Fruit fly (Drosophila melanogaster) whole organism, embryonic: ENCODE data around the gene wtrw.

Experiments used
- Adf1 ChIP-seq: fragments of 200-800 bp; sonication (Bioruptor generic); IDR thresholded peaks from 2 replicates; pipeline ENCODE4 v1.3.6; 2022; ENCODE audit warnings: missing biosample characterization, missing genetic modification characterization
- CG11093 ChIP-seq: fragments of 200-800 bp; sonication (Bioruptor generic); IDR thresholded peaks from 3 replicates; pipeline ENCODE4 v1.3.6; 2022; ENCODE audit warnings: missing biosample characterization, missing genetic modification characterization
- CG12071 ChIP-seq: fragments of 200-800 bp; sonication (Bioruptor generic); optimal IDR thresholded peaks from 3 replicates; lab custom pipeline; 2018; ENCODE audit warnings: missing biosample characterization, mild to moderate bottlenecking, missing genetic modification characterization
- CG12659 ChIP-seq: fragments of 200-800 bp; sonication (Bioruptor generic); optimal IDR thresholded peaks from 3 replicates; lab custom pipeline; 2017; ENCODE audit warnings: mild to moderate bottlenecking, missing biosample characterization, missing genetic modification reagents, missing genetic modification characterization
- CG13287 ChIP-seq: fragments of 200-800 bp; sonication (Bioruptor generic); IDR thresholded peaks from 2 replicates; pipeline ENCODE4 v1.3.6; 2022; ENCODE audit warnings: missing biosample characterization, missing genetic modification characterization; ENCODE audit not compliant: partially characterized antibody
- CG13624 ChIP-seq: fragments of 200-800 bp; sonication (Bioruptor generic); optimal IDR thresholded peaks from 2 replicates; lab custom pipeline; 2016; ENCODE audit warnings: missing biosample characterization, missing genetic modification characterization
- CG13775 ChIP-seq: fragments of 200-800 bp; sonication (Bioruptor generic); optimal IDR thresholded peaks from 3 replicates; lab custom pipeline; 2017; ENCODE audit warnings: missing biosample characterization, mild to moderate bottlenecking, missing genetic modification characterization
- CG15073 ChIP-seq: fragments of 200-800 bp; sonication (Bioruptor generic); optimal IDR thresholded peaks from 2 replicates; lab custom pipeline; 2016; ENCODE audit warnings: missing biosample characterization, missing genetic modification characterization
- CG1529 ChIP-seq: fragments of 200-800 bp; sonication (Bioruptor generic); optimal IDR thresholded peaks from 3 replicates; lab custom pipeline; 2018; ENCODE audit warnings: missing biosample characterization, missing genetic modification characterization
- CG17802 ChIP-seq: fragments of 200-800 bp; sonication (Bioruptor generic); optimal IDR thresholded peaks from 2 replicates; lab custom pipeline; 2018; ENCODE audit warnings: missing biosample characterization, mild to moderate bottlenecking, missing genetic modification characterization, moderate library complexity
- CG2889 ChIP-seq: fragments of 200-800 bp; sonication (Bioruptor generic); IDR thresholded peaks from 3 replicates; pipeline ENCODE4 v1.3.6; 2022; ENCODE audit warnings: missing biosample characterization, missing genetic modification characterization
- CG34422 ChIP-seq: fragments of 200-800 bp; sonication (Bioruptor generic); IDR thresholded peaks from 3 replicates; pipeline ENCODE4 v1.3.6; 2022; ENCODE audit warnings: missing biosample characterization, missing genetic modification characterization
- CG4617 ChIP-seq: fragments of 200-800 bp; sonication (Bioruptor generic); optimal IDR thresholded peaks from 3 replicates; lab custom pipeline; 2016; ENCODE audit warnings: missing biosample characterization, missing genetic modification characterization, borderline replicate concordance
- CG7928 ChIP-seq: fragments of 200-800 bp; sonication (Bioruptor generic); optimal IDR thresholded peaks from 2 replicates; lab custom pipeline; 2017; ENCODE audit warnings: missing biosample characterization, mild to moderate bottlenecking, missing genetic modification characterization
- CG8765 ChIP-seq: fragments of 200-800 bp; sonication (Bioruptor generic); IDR thresholded peaks from 2 replicates; pipeline ENCODE4 v1.3.6; 2022; ENCODE audit warnings: missing biosample characterization, missing genetic modification characterization
- CG9215 ChIP-seq: fragments of 200-800 bp; sonication (Bioruptor generic); IDR thresholded peaks from 2 replicates; pipeline ENCODE4 v1.3.6; 2022; ENCODE audit warnings: missing biosample characterization, missing genetic modification characterization
- CG9797 ChIP-seq: fragments of 200-800 bp; sonication (Bioruptor generic); optimal IDR thresholded peaks from 3 replicates; lab custom pipeline; 2018; ENCODE audit warnings: missing biosample characterization, mild to moderate bottlenecking, missing genetic modification characterization
- Doc2 ChIP-seq: fragments of 200-800 bp; sonication (Bioruptor generic); IDR thresholded peaks from 2 replicates; pipeline ENCODE4 v1.3.6; 2022; ENCODE audit warnings: missing biosample characterization, missing genetic modification characterization
- E2f2 ChIP-seq: fragments of 200-800 bp; sonication (Bioruptor generic); IDR thresholded peaks from 2 replicates; pipeline ENCODE4 v1.3.6; 2022; ENCODE audit warnings: missing biosample characterization, missing genetic modification characterization
- Ets65A ChIP-seq: fragments of 200-800 bp; sonication (Bioruptor generic); peaks from one replicate; lab custom pipeline; 2016; ENCODE audit warnings: missing biosample characterization, missing genetic modification characterization
- HLH3B ChIP-seq: fragments of 200-800 bp; sonication (Bioruptor generic); IDR thresholded peaks from 2 replicates; pipeline ENCODE4 v1.3.6; 2022; ENCODE audit warnings: missing biosample characterization, missing genetic modification characterization
- MESR4 ChIP-seq: fragments of 200-800 bp; sonication (Bioruptor generic); optimal IDR thresholded peaks from 2 replicates; lab custom pipeline; 2018; ENCODE audit warnings: missing biosample characterization, mild to moderate bottlenecking, missing genetic modification characterization, moderate library complexity
- Med ChIP-seq: fragments of 200-800 bp; sonication (Bioruptor generic); peaks from one replicate; lab custom pipeline; 2016; ENCODE audit warnings: missing biosample characterization, missing genetic modification characterization, mild to moderate bottlenecking, inconsistent platforms, moderate library complexity
- Rx ChIP-seq: fragments of 200-800 bp; sonication (Bioruptor generic); IDR thresholded peaks from 2 replicates; pipeline ENCODE4 v1.3.6; 2022; ENCODE audit warnings: missing biosample characterization, missing genetic modification characterization
- Scr ChIP-seq: fragments of 200-800 bp; sonication (Bioruptor generic); IDR thresholded peaks from 2 replicates; pipeline ENCODE4 v1.3.6; 2022; ENCODE audit warnings: missing biosample characterization, missing genetic modification characterization; ENCODE audit not compliant: partially characterized antibody
- Six4 ChIP-seq: fragments of 200-800 bp; sonication (Bioruptor generic); optimal IDR thresholded peaks from 2 replicates; lab custom pipeline; 2016; ENCODE audit warnings: missing biosample characterization, missing genetic modification characterization
- Sry-δ ChIP-seq: fragments of 200-800 bp; sonication (Bioruptor generic); optimal IDR thresholded peaks from 2 replicates; lab custom pipeline; 2016; ENCODE audit warnings: missing biosample characterization, missing genetic modification characterization
- Tbp ChIP-seq: fragments of >200 bp; optimal IDR thresholded peaks from 2 replicates; lab custom pipeline; 2018; ENCODE audit warnings: missing biosample characterization, missing genetic modification characterization
- ara ChIP-seq: fragments of 200-800 bp; sonication (Bioruptor generic); IDR thresholded peaks from 2 replicates; pipeline ENCODE4 v1.3.6; 2022; ENCODE audit warnings: missing biosample characterization, missing genetic modification characterization
- bigmax ChIP-seq: fragments of 200-800 bp; sonication (Bioruptor generic); optimal IDR thresholded peaks from 2 replicates; lab custom pipeline; 2018; ENCODE audit warnings: missing biosample characterization, mild to moderate bottlenecking, missing genetic modification characterization
- chinmo ChIP-seq: fragments of 200-800 bp; sonication (Bioruptor generic); IDR thresholded peaks from 4 replicates; pipeline ENCODE4 v1.3.6; 2022; ENCODE audit warnings: missing biosample characterization, missing genetic modification characterization; ENCODE audit not compliant: partially characterized antibody
- chm ChIP-seq: fragments of 200-800 bp; sonication (Bioruptor generic); IDR thresholded peaks from 2 replicates; pipeline ENCODE4 v1.3.6; 2022; ENCODE audit warnings: missing biosample characterization, missing genetic modification characterization
- fd102C ChIP-seq: fragments of 200-800 bp; sonication (Bioruptor generic); optimal IDR thresholded peaks from 2 replicates; lab custom pipeline; 2018; ENCODE audit warnings: missing biosample characterization, mild to moderate bottlenecking, missing genetic modification characterization, moderate library complexity
- gfzf ChIP-seq: fragments of 200-800 bp; sonication (Bioruptor generic); optimal IDR thresholded peaks from 2 replicates; lab custom pipeline; 2016; ENCODE audit warnings: missing biosample characterization, mild to moderate bottlenecking, missing genetic modification characterization, moderate library complexity
- grau ChIP-seq: fragments of 200-800 bp; optimal IDR thresholded peaks from 3 replicates; lab custom pipeline; 2019; ENCODE audit warnings: missing biosample characterization, mild to moderate bottlenecking, missing genetic modification characterization, moderate library complexity
- gsb ChIP-seq: fragments of 200-800 bp; sonication (Bioruptor generic); IDR thresholded peaks from 2 replicates; pipeline ENCODE4 v1.3.6; 2022; ENCODE audit warnings: missing biosample characterization, missing genetic modification characterization
- jumu ChIP-seq: fragments of 200-800 bp; sonication (Bioruptor generic); optimal IDR thresholded peaks from 3 replicates; lab custom pipeline; 2016; ENCODE audit warnings: missing biosample characterization, missing genetic modification characterization
- klu ChIP-seq: fragments of 200-800 bp; sonication (Bioruptor generic); IDR thresholded peaks from 2 replicates; pipeline ENCODE4 v1.3.6; 2022; ENCODE audit warnings: missing biosample characterization, missing genetic modification characterization
- lov ChIP-seq, 2 experiments: fragments of 200-800 bp in 1 of 2; fragments of >200 bp in 1 of 2; sonication (Bioruptor generic) in 1 of 2; IDR thresholded peaks in 1 of 2; optimal IDR thresholded peaks in 1 of 2; 2 replicates in 1 of 2; 3 replicates in 1 of 2; pipeline versions ENCODE4 v1.3.6 to Lab custom; 2017 to 2022; ENCODE audit warnings: missing biosample characterization in 1 of 2, missing genetic modification characterization in 1 of 2
- mld ChIP-seq: fragments of 200-800 bp; sonication (Bioruptor generic); IDR thresholded peaks from 3 replicates; pipeline ENCODE4 v1.3.6; 2022; ENCODE audit warnings: missing biosample characterization, missing genetic modification characterization; ENCODE audit not compliant: partially characterized antibody
- onecut ChIP-seq: fragments of 200-800 bp; sonication (Bioruptor generic); IDR thresholded peaks from 2 replicates; pipeline ENCODE4 v1.3.6; 2022; ENCODE audit warnings: missing biosample characterization, missing genetic modification characterization
- pum ChIP-seq: fragments of 200-800 bp; sonication (Bioruptor generic); optimal IDR thresholded peaks from 2 replicates; lab custom pipeline; 2016; ENCODE audit warnings: missing biosample characterization, missing genetic modification characterization
- repo ChIP-seq: fragments of 200-800 bp; sonication (Bioruptor generic); optimal IDR thresholded peaks from 2 replicates; lab custom pipeline; 2016; ENCODE audit warnings: missing biosample characterization, missing genetic modification characterization
- schlank ChIP-seq: fragments of 200-800 bp; sonication (Bioruptor generic); optimal IDR thresholded peaks from 2 replicates; lab custom pipeline; 2018; ENCODE audit warnings: missing biosample characterization, mild to moderate bottlenecking, missing genetic modification characterization
- scrt ChIP-seq: fragments of 200-800 bp; sonication (Bioruptor generic); optimal IDR thresholded peaks from 2 replicates; lab custom pipeline; 2018; ENCODE audit warnings: missing biosample characterization, mild to moderate bottlenecking, missing genetic modification characterization, moderate library complexity
- seq ChIP-seq: fragments of 200-800 bp; sonication (Bioruptor generic); IDR thresholded peaks from 2 replicates; pipeline ENCODE4 v1.3.6; 2022; ENCODE audit warnings: missing biosample characterization, missing genetic modification characterization
- shn ChIP-seq: fragments of 200-800 bp; sonication (Bioruptor generic); optimal IDR thresholded peaks from 3 replicates; lab custom pipeline; 2016; ENCODE audit warnings: missing biosample characterization, missing genetic modification characterization
- stwl ChIP-seq: fragments of 200-800 bp; sonication (Bioruptor generic); optimal IDR thresholded peaks from 3 replicates; lab custom pipeline; 2018; ENCODE audit warnings: missing biosample characterization, mild to moderate bottlenecking, missing genetic modification characterization, moderate library complexity

wtrw gene

dm6 chr3R:7895457-7895856 lies 4.3 kb downstream of the wtrw start (continued):
- no peak for TF ChIP-seq Tbp (GFP tag; lab: Kevin White, UChicago)
- peak; percentile 65; the same call in 1 of the 2 replicates for TF ChIP-seq seq (GFP tag; lab: Robert Waterston, UW)
- TF ChIP-seq ara (GFP tag; lab: Robert Waterston, UW) = peak; percentile 68; the same call in 1 of the 2 replicates
- peak; percentile 66 for TF ChIP-seq gsb (GFP tag; lab: Robert Waterston, UW)
- TF ChIP-seq grau (tag; lab: Kevin White, UChicago) = peak; percentile 83
- no peak for TF ChIP-seq Doc2 (GFP tag; lab: Robert Waterston, UW)
- TF ChIP-seq Six4 = peak; percentile 5
- peak; percentile 14 for TF ChIP-seq pum (GFP tag; lab: Kevin White, UChicago)
- TF ChIP-seq CG13624 = peak; percentile 55
- 0 out of 2 replicates have a peak, but pooled peaks have one; percentile 16 for TF ChIP-seq Rx (GFP tag; lab: Robert Waterston, UW)
- TF ChIP-seq schlank (tag; lab: Kevin White, UChicago) = peak; percentile 30
- TF ChIP-seq scrt (GFP tag; lab: Kevin White, UChicago) = no peak
- no peak; the same call in 1 of the 2 replicates for TF ChIP-seq onecut
- peak; percentile 10 for TF ChIP-seq Sry-δ (GFP tag; lab: Kevin White, UChicago)
- TF ChIP-seq jumu (GFP tag; lab: Kevin White, UChicago) = peak; percentile 39
- TF ChIP-seq repo (GFP tag; lab: Kevin White, UChicago) = no peak
- TF ChIP-seq CG2889 (GFP tag; lab: Robert Waterston, UW) = 0 out of 3 replicates have a peak, but pooled peaks have one; percentile 23
- peak; percentile 53 for TF ChIP-seq CG13775 (GFP tag; lab: Kevin White, UChicago)
- no peak for TF ChIP-seq lov (optimal IDR thresholded peaks at IDR 0.05; lab: Kevin White, UChicago)
- TF ChIP-seq lov (GFP tag; IDR thresholded peaks at IDR 0.05; lab: Robert Waterston, UW) = no peak
- peak; percentile 43; the same call in 1 of the 2 replicates for TF ChIP-seq Adf1 (GFP tag; lab: Robert Waterston, UW)
- peak; percentile 51 for TF ChIP-seq CG7928 (GFP tag; lab: Kevin White, UChicago)
- TF ChIP-seq CG9797 (GFP tag; lab: Kevin White, UChicago) = no peak
- peak; percentile 55 for TF ChIP-seq CG9215 (GFP tag; lab: Robert Waterston, UW)
- no peak for TF ChIP-seq shn (GFP tag; lab: Kevin White, UChicago)
- TF ChIP-seq klu (GFP tag; lab: Robert Waterston, UW) = 0 out of 2 replicates have a peak, but pooled peaks have one; percentile 33
- TF ChIP-seq CG17802 = no peak
- no peak for TF ChIP-seq fd102C (GFP tag; lab: Kevin White, UChicago)
- no peak for TF ChIP-seq CG12071 (GFP tag; lab: Kevin White, UChicago)
- TF ChIP-seq mld = no peak
- TF ChIP-seq CG15073 (GFP tag; lab: Kevin White, UChicago) = no peak
- no peak for TF ChIP-seq CG1529 (GFP tag; lab: Kevin White, UChicago)
- TF ChIP-seq CG8765 = no peak; the same call in 1 of the 2 replicates
- TF ChIP-seq HLH3B (GFP tag; lab: Robert Waterston, UW) = peak; percentile 74

dm6 chr3R:7899277-7899676 lies 8.1 kb downstream of the wtrw start:
- TF ChIP-seq CG34422 (GFP tag; lab: Robert Waterston, UW) (no peak), Ets65A (GFP tag; lab: Kevin White, UChicago) (peak; percentile 94)

DNA sequence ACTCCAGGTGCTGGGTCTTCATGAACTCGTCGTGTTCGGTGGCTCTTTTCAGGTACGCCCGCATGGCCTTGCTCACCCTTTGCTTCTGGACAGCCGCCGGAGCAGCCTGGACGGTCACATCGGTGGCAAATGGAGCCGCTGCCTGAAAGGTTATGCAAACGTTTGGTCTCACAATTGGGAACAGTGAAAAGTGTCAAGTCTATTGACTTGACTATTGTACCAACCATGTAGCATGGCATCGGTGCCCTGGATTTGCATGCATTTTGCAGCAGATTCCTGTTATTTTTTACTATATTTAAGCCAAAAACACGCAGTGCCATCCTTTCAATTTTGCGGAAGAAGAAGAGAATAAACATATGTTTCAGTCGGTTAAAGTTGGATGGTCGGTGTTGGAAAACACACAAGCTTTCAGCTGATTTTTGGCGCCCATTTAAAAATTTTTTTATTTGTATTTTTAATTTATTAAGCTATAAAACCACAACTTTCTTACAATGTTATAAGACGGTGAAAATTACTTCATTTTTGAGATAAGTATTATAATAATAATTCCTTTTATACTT lies 11.3 kb downstream of the wtrw start, which contains the start of gene mRpS9:
Gene mRpS9 (minus strand): TSS at position 355 of the 560 bp plus-strand sequence.
- TF ChIP-seq Scr (GFP tag; lab: Robert Waterston, UW) (0 out of 2 replicates have a peak, but pooled peaks have one; percentile 8), Med (peak; percentile 63), CG11093 (GFP tag; lab: Robert Waterston, UW) (no peak), stwl (tag; lab: Kevin White, UChicago) (peak; percentile 8), CG12659 (GFP tag; lab: Kevin White, UChicago) (no peak), bigmax (GFP tag; lab: Kevin White, UChicago) (peak; percentile 14), ara (GFP tag; lab: Robert Waterston, UW) (no peak), gfzf (GFP tag; lab: Kevin White, UChicago) (peak; percentile 12), chm (GFP tag; lab: Robert Waterston, UW) (no peak), chinmo (GFP tag; lab: Robert Waterston, UW) (no peak), E2f2 (GFP tag; lab: Robert Waterston, UW) (peak; percentile 91), MESR4 (GFP tag; lab: Kevin White, UChicago) (peak; percentile 61), CG4617 (GFP tag; lab: Kevin White, UChicago) (peak; percentile 17), CG13287 (GFP tag; lab: Robert Waterston, UW) (peak; percentile 43; the same call in 1 of the 2 replicates)
